Fruit fly (Drosophila melanogaster): Measurements from ENCODE around the gene Drsl3.

Drsl3 gene

dm6 chr3L:3307593-3307992 lies 7.2 kb upstream of the Drsl3 start (continued):
- TF ChIP-seq Camta (GFP tag; optimal IDR thresholded peaks at IDR 0.05): no peak
- peak; percentile 32; the same call in 1 of the 2 replicates for TF ChIP-seq bbx (GFP tag; IDR thresholded peaks at IDR 0.05; ENCODE audit: partially characterized antibody)
- TF ChIP-seq fd102C (GFP tag; optimal IDR thresholded peaks at IDR 0.05): no peak
- TF ChIP-seq Ptx1 (GFP tag; IDR thresholded peaks at IDR 0.05): peak; percentile 17; the same call in 1 of the 2 replicates
- no peak for TF ChIP-seq trh (GFP tag; optimal IDR thresholded peaks at IDR 0.05)
- TF ChIP-seq vvl (GFP tag; IDR thresholded peaks at IDR 0.05): peak; percentile 52
- no peak for TF ChIP-seq CG4617 (GFP tag; optimal IDR thresholded peaks at IDR 0.05; ENCODE audit: borderline replicate concordance)
- TF ChIP-seq lab (GFP tag; optimal IDR thresholded peaks at IDR 0.05): peak; percentile 35
- 0 out of 3 replicates have a peak, but pooled peaks have one; percentile 19 for TF ChIP-seq CG2199 (GFP tag; IDR thresholded peaks at IDR 0.05)
- TF ChIP-seq PHDP (tag; optimal IDR thresholded peaks at IDR 0.05): no peak
- no peak for TF ChIP-seq CG3163 (GFP tag; optimal IDR thresholded peaks at IDR 0.05)
- TF ChIP-seq CG12155 (GFP tag; optimal IDR thresholded peaks at IDR 0.05): no peak
- TF ChIP-seq CG4424 (GFP tag; optimal IDR thresholded peaks at IDR 0.05): no peak
- TF ChIP-seq Atf-2 (GFP tag; optimal IDR thresholded peaks at IDR 0.05): no peak
- TF ChIP-seq Bgb (GFP tag; IDR thresholded peaks at IDR 0.05; ENCODE audit: partially characterized antibody): 0 out of 2 replicates have a peak, but pooled peaks have one; percentile 12
- no peak for TF ChIP-seq HLHmδ (GFP tag; optimal IDR thresholded peaks at IDR 0.05)
- no peak for TF ChIP-seq pum (GFP tag; optimal IDR thresholded peaks at IDR 0.05)
- no peak for TF ChIP-seq CG32767 (GFP tag; IDR thresholded peaks at IDR 0.05)
- no peak for TF ChIP-seq CG10565 (GFP tag; optimal IDR thresholded peaks at IDR 0.05)
- no peak for TF ChIP-seq Dbx (GFP tag; IDR thresholded peaks at IDR 0.05)
- peak; percentile 65 for TF ChIP-seq Med (GFP tag)
- peak; percentile 10 for TF ChIP-seq HHEX (GFP tag; optimal IDR thresholded peaks at IDR 0.05)

DNA sequence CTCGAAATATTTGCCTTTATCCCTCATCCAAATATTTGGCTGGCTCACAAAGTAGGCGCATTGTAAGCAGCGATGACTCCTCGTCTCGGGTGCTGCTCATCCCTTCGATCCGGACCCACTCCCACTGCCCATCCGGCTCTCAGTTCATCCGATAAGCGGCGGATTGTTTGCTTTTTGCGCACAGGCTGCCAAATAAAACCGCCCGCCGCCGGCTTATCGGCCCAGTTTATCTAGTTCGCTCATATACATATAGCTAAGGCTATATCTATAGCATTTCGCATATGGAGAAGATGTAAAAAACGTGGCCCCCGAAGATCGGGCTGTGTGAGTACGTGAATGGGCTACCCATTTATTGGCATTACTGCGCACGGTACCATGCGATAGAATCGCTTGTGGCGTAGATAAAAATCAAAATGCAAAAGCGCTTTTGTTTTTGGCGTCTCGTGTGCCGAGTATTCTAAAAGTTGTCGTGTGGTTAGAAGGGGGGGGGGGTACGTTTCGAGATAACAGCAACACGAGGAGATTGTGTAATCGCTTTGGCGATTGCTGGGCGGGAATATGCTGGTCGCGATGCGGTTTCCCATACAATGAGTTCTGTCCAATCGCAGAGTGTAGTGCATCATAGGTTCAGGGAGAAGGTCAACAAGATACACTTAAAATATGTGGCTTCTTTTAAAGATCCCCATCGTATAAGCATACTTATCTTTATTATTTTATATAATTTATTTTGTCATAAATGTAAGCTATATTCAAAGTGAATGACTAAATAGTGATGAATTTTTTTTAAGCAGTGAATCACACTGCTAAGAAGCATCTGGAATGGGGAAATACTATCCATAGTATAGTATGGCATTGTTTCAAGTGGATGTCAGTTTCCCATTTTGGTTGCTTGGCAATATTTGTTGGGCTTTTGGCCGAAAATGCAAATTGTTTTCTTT lies 5.9 kb upstream of the Drsl3 start:
- TF ChIP-seq CG15479 (GFP tag; optimal IDR thresholded peaks at IDR 0.05): peak; percentile 91
- TF ChIP-seq CG1529 (GFP tag; optimal IDR thresholded peaks at IDR 0.05): no peak
- no peak for TF ChIP-seq unc-4 (GFP tag; IDR thresholded peaks at IDR 0.05; ENCODE audit: partially characterized antibody)
- TF ChIP-seq Nf-YC (tag; optimal IDR thresholded peaks at IDR 0.05): peak; percentile 95
- TF ChIP-seq CG13894 (tag; optimal IDR thresholded peaks at IDR 0.05): no peak
- TF ChIP-seq CG3726 (GFP tag; IDR thresholded peaks at IDR 0.05): no peak
- TF ChIP-seq sob (GFP tag; IDR thresholded peaks at IDR 0.05): no peak
- no peak for TF ChIP-seq CG15601 (tag; optimal IDR thresholded peaks at IDR 0.05)
- TF ChIP-seq CG12942 (GFP tag; optimal IDR thresholded peaks at IDR 0.05): no peak
- TF ChIP-seq zfh1 (GFP tag; IDR thresholded peaks at IDR 0.05): no peak
- peak; percentile 69 for TF ChIP-seq exex (tag; optimal IDR thresholded peaks at IDR 0.05)
- no peak for TF ChIP-seq CG11456 (GFP tag; IDR thresholded peaks at IDR 0.05)
- no peak for TF ChIP-seq CG17829 (tag; optimal IDR thresholded peaks at IDR 0.05)
- no peak for TF ChIP-seq CG8290 (GFP tag; optimal IDR thresholded peaks at IDR 0.05)
- no peak for TF ChIP-seq CG8290 (tag; optimal IDR thresholded peaks at IDR 0.05)
- TF ChIP-seq CG32767 (GFP tag; IDR thresholded peaks at IDR 0.05): no peak
- TF ChIP-seq Hsf (GFP tag; optimal IDR thresholded peaks at IDR 0.05): no peak
- TF ChIP-seq dan (GFP tag; IDR thresholded peaks at IDR 0.05): no peak
- peak; percentile 63 for TF ChIP-seq CG10543 (GFP tag; optimal IDR thresholded peaks at IDR 0.05)
- peak; percentile 36 for TF ChIP-seq CG6765 (GFP tag; optimal IDR thresholded peaks at IDR 0.05)
- TF ChIP-seq CG6683 (GFP tag; optimal IDR thresholded peaks at IDR 0.05): no peak
- no peak for TF ChIP-seq Blimp-1 (GFP tag; optimal IDR thresholded peaks at IDR 0.05)
- TF ChIP-seq knrl (GFP tag; IDR thresholded peaks at IDR 0.05; ENCODE audit: partially characterized antibody): no peak
- TF ChIP-seq Kr (GFP tag; optimal IDR thresholded peaks at IDR 0.05): no peak
- no peak for TF ChIP-seq Xrp1 (GFP tag; IDR thresholded peaks at IDR 0.05)
- no peak for TF ChIP-seq HLHmδ (GFP tag; optimal IDR thresholded peaks at IDR 0.05)
- TF ChIP-seq CG10209 (GFP tag; optimal IDR thresholded peaks at IDR 0.05): no peak
- no peak for TF ChIP-seq CkIIα-i1 (GFP tag; IDR thresholded peaks at IDR 0.05)
- peak; percentile 56 for TF ChIP-seq CG34376 (GFP tag; optimal IDR thresholded peaks at IDR 0.05)
